Fruit fly (Drosophila melanogaster) whole organism, embryonic: ENCODE data around the gene Rpp30.

Experiments
- Abd-B ChIP-seq: fragments of 200-800 bp; sonication (Bioruptor generic); optimal IDR thresholded peaks from 2 replicates; lab custom pipeline; 2018; ENCODE audit warnings: missing biosample characterization, mild to moderate bottlenecking, missing genetic modification characterization, moderate library complexity
- B-H2 ChIP-seq: fragments of 200-800 bp; sonication (Bioruptor generic); optimal IDR thresholded peaks from 2 replicates; lab custom pipeline; 2018; ENCODE audit warnings: missing biosample characterization, mild to moderate bottlenecking, missing genetic modification characterization
- CG10267 ChIP-seq: fragments of 200-800 bp; sonication (Bioruptor generic); optimal IDR thresholded peaks from 2 replicates; lab custom pipeline; 2018; ENCODE audit warnings: missing biosample characterization, mild to moderate bottlenecking, missing genetic modification characterization, moderate library complexity
- CG10366 ChIP-seq: fragments of 200-800 bp; sonication (Bioruptor generic); IDR thresholded peaks from 2 replicates; pipeline ENCODE4 v1.3.6; 2022; ENCODE audit warnings: missing biosample characterization, missing genetic modification characterization
- CG10543 ChIP-seq: fragments of 200-800 bp; sonication (Bioruptor generic); optimal IDR thresholded peaks from 3 replicates; lab custom pipeline; 2017; ENCODE audit warnings: missing biosample characterization, mild to moderate bottlenecking, missing genetic modification characterization, moderate library complexity
- CG10654 ChIP-seq: fragments of 200-800 bp; sonication (Bioruptor generic); optimal IDR thresholded peaks from 2 replicates; lab custom pipeline; 2016; ENCODE audit warnings: missing biosample characterization, missing genetic modification characterization
- CG10979 ChIP-seq: fragments of 200-800 bp; sonication (Bioruptor generic); optimal IDR thresholded peaks from 2 replicates; lab custom pipeline; 2018; ENCODE audit warnings: missing biosample characterization, mild to moderate bottlenecking, missing genetic modification characterization, moderate library complexity
- CG11093 ChIP-seq: fragments of 200-800 bp; sonication (Bioruptor generic); IDR thresholded peaks from 3 replicates; pipeline ENCODE4 v1.3.6; 2022; ENCODE audit warnings: missing biosample characterization, missing genetic modification characterization
- CG13424 ChIP-seq: fragments of 200-800 bp; sonication (Bioruptor generic); optimal IDR thresholded peaks from 2 replicates; lab custom pipeline; 2019; ENCODE audit warnings: missing biosample characterization, mild to moderate bottlenecking, missing genetic modification characterization, moderate library complexity
- CG15601 ChIP-seq: fragments of 200-800 bp; sonication (Bioruptor generic); optimal IDR thresholded peaks from 3 replicates; lab custom pipeline; 2019; ENCODE audit warnings: missing biosample characterization, mild to moderate bottlenecking, missing genetic modification characterization, moderate library complexity
- CG1603 ChIP-seq: fragments of 200-800 bp; sonication (Bioruptor generic); optimal IDR thresholded peaks from 2 replicates; lab custom pipeline; 2019; ENCODE audit warnings: missing biosample characterization, mild to moderate bottlenecking, missing genetic modification characterization, moderate library complexity
- CG2202 ChIP-seq: fragments of 200-800 bp; sonication (Bioruptor generic); optimal IDR thresholded peaks from 2 replicates; lab custom pipeline; 2018; ENCODE audit warnings: missing biosample characterization, mild to moderate bottlenecking, missing genetic modification characterization
- CG34224 ChIP-seq: fragments of 200-800 bp; sonication (Bioruptor generic); IDR thresholded peaks from 3 replicates; pipeline ENCODE4 v1.3.6; 2022; ENCODE audit warnings: missing biosample characterization, missing genetic modification characterization; ENCODE audit not compliant: partially characterized antibody
- CG3838 ChIP-seq: fragments of 200-800 bp; sonication (Bioruptor generic); optimal IDR thresholded peaks from 3 replicates; lab custom pipeline; 2016; ENCODE audit warnings: missing biosample characterization, missing genetic modification characterization
- CG3847 ChIP-seq: fragments of 200-800 bp; sonication (Bioruptor generic); IDR thresholded peaks from 2 replicates; pipeline ENCODE4 v1.3.6; 2022; ENCODE audit warnings: missing biosample characterization, missing genetic modification characterization
- CG3995 ChIP-seq: fragments of 200-800 bp; sonication (Bioruptor generic); optimal IDR thresholded peaks from 3 replicates; lab custom pipeline; 2016; ENCODE audit warnings: missing biosample characterization, missing genetic modification characterization
- CG6813 ChIP-seq: fragments of 200-800 bp; sonication (Bioruptor generic); optimal IDR thresholded peaks from 2 replicates; lab custom pipeline; 2017; ENCODE audit warnings: missing biosample characterization, missing genetic modification characterization, mild to moderate bottlenecking, moderate library complexity, missing genetic modification reagents
- CG7786 ChIP-seq: fragments of 200-800 bp; sonication (Bioruptor generic); optimal IDR thresholded peaks from 2 replicates; lab custom pipeline; 2016; ENCODE audit warnings: missing biosample characterization, missing genetic modification characterization
- CG8478 ChIP-seq: fragments of >200 bp; optimal IDR thresholded peaks from 2 replicates; lab custom pipeline; 2018
- CG8944 ChIP-seq: fragments of 200-800 bp; sonication (Bioruptor generic); optimal IDR thresholded peaks from 3 replicates; lab custom pipeline; 2016; ENCODE audit warnings: missing biosample characterization, missing genetic modification characterization
- Camta ChIP-seq: fragments of 200-800 bp; sonication (Bioruptor generic); optimal IDR thresholded peaks from 2 replicates; lab custom pipeline; 2016; ENCODE audit warnings: missing biosample characterization, missing genetic modification characterization
- CoRest ChIP-seq: fragments of 200-800 bp; sonication (Bioruptor generic); optimal IDR thresholded peaks from 3 replicates; lab custom pipeline; 2018; ENCODE audit warnings: missing biosample characterization, mild to moderate bottlenecking, missing genetic modification characterization, moderate library complexity
- HmgZ ChIP-seq: fragments of 200-800 bp; sonication (Bioruptor generic); optimal IDR thresholded peaks from 2 replicates; lab custom pipeline; 2018; ENCODE audit warnings: missing biosample characterization, mild to moderate bottlenecking, missing genetic modification characterization
- Hmr ChIP-seq: fragments of 200-800 bp; sonication (Bioruptor generic); optimal IDR thresholded peaks from 3 replicates; lab custom pipeline; 2017; ENCODE audit warnings: mild to moderate bottlenecking, missing biosample characterization, missing genetic modification reagents, missing genetic modification characterization
- Hr3 ChIP-seq: fragments of 200-800 bp; sonication (Bioruptor generic); optimal IDR thresholded peaks from 3 replicates; lab custom pipeline; 2016; ENCODE audit warnings: missing biosample characterization, missing genetic modification characterization
- Hsf ChIP-seq: fragments of 200-800 bp; sonication (Bioruptor generic); optimal IDR thresholded peaks from 3 replicates; lab custom pipeline; 2016; ENCODE audit warnings: missing biosample characterization, missing genetic modification characterization
- Mrtf ChIP-seq: fragments of 200-800 bp; sonication (Bioruptor generic); IDR thresholded peaks from 3 replicates; pipeline ENCODE4 v1.3.6; 2022; ENCODE audit warnings: missing biosample characterization, missing genetic modification characterization
- Myb ChIP-seq: fragments of 200-800 bp; sonication (Bioruptor generic); optimal IDR thresholded peaks from 2 replicates; lab custom pipeline; 2016; ENCODE audit warnings: missing biosample characterization, missing genetic modification characterization
- Nf-YB ChIP-seq: fragments of 200-800 bp; sonication (Bioruptor generic); optimal IDR thresholded peaks from 3 replicates; lab custom pipeline; 2019; ENCODE audit warnings: missing biosample characterization, mild to moderate bottlenecking, missing genetic modification characterization, moderate library complexity
- PHDP ChIP-seq: fragments of 200-800 bp; sonication (Bioruptor generic); optimal IDR thresholded peaks from 3 replicates; lab custom pipeline; 2018; ENCODE audit warnings: missing biosample characterization, mild to moderate bottlenecking, missing genetic modification characterization, moderate library complexity
- Six4 ChIP-seq: fragments of 200-800 bp; sonication (Bioruptor generic); optimal IDR thresholded peaks from 2 replicates; lab custom pipeline; 2016; ENCODE audit warnings: missing biosample characterization, missing genetic modification characterization
- ab ChIP-seq: fragments of 200-800 bp; sonication (Bioruptor generic); optimal IDR thresholded peaks from 2 replicates; lab custom pipeline; 2016; ENCODE audit warnings: missing biosample characterization, missing genetic modification characterization
- btn ChIP-seq: fragments of 200-800 bp; sonication (Bioruptor generic); optimal IDR thresholded peaks from 2 replicates; lab custom pipeline; 2016; ENCODE audit warnings: missing biosample characterization, missing genetic modification characterization
- esg ChIP-seq: fragments of 200-800 bp; sonication (Bioruptor generic); conservative IDR thresholded peaks from 2 replicates; pipeline ENCODE4 v1.3.6; 2022; ENCODE audit warnings: missing biosample characterization, missing genetic modification characterization
- fd96Cb ChIP-seq: fragments of 200-800 bp; sonication (Bioruptor generic); optimal IDR thresholded peaks from 2 replicates; lab custom pipeline; 2018; ENCODE audit warnings: missing biosample characterization, mild to moderate bottlenecking, missing genetic modification characterization, moderate library complexity
- gce ChIP-seq: fragments of 200-800 bp; sonication (Bioruptor generic); IDR thresholded peaks from 3 replicates; pipeline ENCODE4 v1.3.6; 2022; ENCODE audit warnings: missing biosample characterization, missing genetic modification characterization
- grau ChIP-seq: fragments of 200-800 bp; optimal IDR thresholded peaks from 3 replicates; lab custom pipeline; 2019; ENCODE audit warnings: missing biosample characterization, mild to moderate bottlenecking, missing genetic modification characterization, moderate library complexity
- grn ChIP-seq: fragments of 200-800 bp; sonication (Bioruptor generic); optimal IDR thresholded peaks from 3 replicates; lab custom pipeline; 2017; ENCODE audit warnings: missing biosample characterization, missing genetic modification characterization
- lilli ChIP-seq: fragments of 200-800 bp; sonication (Bioruptor generic); optimal IDR thresholded peaks from 3 replicates; lab custom pipeline; 2016; ENCODE audit warnings: missing biosample characterization, missing genetic modification characterization
- mirr ChIP-seq: fragments of 200-800 bp; sonication (Bioruptor generic); optimal IDR thresholded peaks from 3 replicates; lab custom pipeline; 2018; ENCODE audit warnings: missing biosample characterization, mild to moderate bottlenecking, missing genetic modification characterization
- peb ChIP-seq: fragments of 200-800 bp; sonication (Bioruptor generic); IDR thresholded peaks from 2 replicates; pipeline ENCODE4 v1.3.6; 2022; ENCODE audit warnings: missing biosample characterization, missing genetic modification characterization
- pzg ChIP-seq: fragments of 200-800 bp; sonication (Bioruptor generic); optimal IDR thresholded peaks from 3 replicates; lab custom pipeline; 2018; ENCODE audit warnings: missing biosample characterization, mild to moderate bottlenecking, missing genetic modification characterization, moderate library complexity
- row ChIP-seq: fragments of 200-800 bp; sonication (Bioruptor generic); IDR thresholded peaks from 3 replicates; pipeline ENCODE4 v1.3.6; 2022; ENCODE audit warnings: missing biosample characterization, missing genetic modification characterization
- shn ChIP-seq: fragments of 200-800 bp; sonication (Bioruptor generic); optimal IDR thresholded peaks from 3 replicates; lab custom pipeline; 2016; ENCODE audit warnings: missing biosample characterization, missing genetic modification characterization
- so ChIP-seq: fragments of 200-800 bp; sonication (Bioruptor generic); IDR thresholded peaks from 3 replicates; pipeline ENCODE4 v1.3.6; 2022; ENCODE audit warnings: missing biosample characterization, missing genetic modification characterization
- tap ChIP-seq: fragments of 200-800 bp; optimal IDR thresholded peaks from 3 replicates; lab custom pipeline; 2019; ENCODE audit warnings: missing biosample characterization, mild to moderate bottlenecking, missing genetic modification characterization, moderate library complexity
- toy ChIP-seq: fragments of 200-800 bp; sonication (Bioruptor generic); IDR thresholded peaks from 2 replicates; pipeline ENCODE4 v1.3.6; 2022; ENCODE audit warnings: missing biosample characterization, missing genetic modification characterization
- twi ChIP-seq: fragments of 200-800 bp; optimal IDR thresholded peaks from 2 replicates; lab custom pipeline; 2019; ENCODE audit warnings: missing biosample characterization, mild to moderate bottlenecking, missing genetic modification characterization, moderate library complexity
- vnd ChIP-seq: fragments of 200-800 bp; sonication (Bioruptor generic); IDR thresholded peaks from 3 replicates; pipeline ENCODE4 v1.3.6; 2022; ENCODE audit warnings: missing biosample characterization, missing genetic modification characterization; ENCODE audit not compliant: partially characterized antibody

Rpp30 gene

dm6 chr2L:224599-225385, 27.4 kb downstream of the Rpp30 start (continued):
- peak; percentile 72 for TF ChIP-seq CG13424
- TF ChIP-seq CG10543 (GFP tag; lab: Kevin White, UChicago) = no peak
- peak; percentile 34 for TF ChIP-seq CG10979 (tag; lab: Kevin White, UChicago)
- peak; percentile 55 for TF ChIP-seq CG1603
- peak; percentile 27 for TF ChIP-seq CG7786 (GFP tag; lab: Kevin White, UChicago)
- TF ChIP-seq Hmr (GFP tag; lab: Kevin White, UChicago) = peak; percentile 71
- TF ChIP-seq CG3847 (GFP tag; lab: Robert Waterston, UW) = peak; percentile 52
- peak; percentile 55 for TF ChIP-seq tap (tag; lab: Kevin White, UChicago)
- TF ChIP-seq CG10366 (GFP tag; lab: Robert Waterston, UW) = peak; percentile 75
- no peak for TF ChIP-seq pzg (GFP tag; lab: Kevin White, UChicago)
- peak; percentile 36 for TF ChIP-seq CG10267 (tag; lab: Kevin White, UChicago)
- TF ChIP-seq toy (GFP tag; lab: Robert Waterston, UW) = no peak
- TF ChIP-seq btn = no peak
- TF ChIP-seq CG11093 (GFP tag; lab: Robert Waterston, UW) = peak; percentile 56; the same call in 1 of the 3 replicates
- no peak for TF ChIP-seq Abd-B (GFP tag; lab: Kevin White, UChicago)
- TF ChIP-seq mirr (GFP tag; lab: Kevin White, UChicago) = no peak
- no peak for TF ChIP-seq CG8478 (lab: Kevin White, UChicago)
- peak; percentile 42 for TF ChIP-seq CG6813 (GFP tag; lab: Kevin White, UChicago)
- no peak for TF ChIP-seq CoRest
- peak; percentile 3 for TF ChIP-seq Myb (GFP tag; lab: Kevin White, UChicago)
- TF ChIP-seq B-H2 (GFP tag; lab: Kevin White, UChicago) = peak; percentile 37
- TF ChIP-seq Nf-YB = no peak
- TF ChIP-seq so (GFP tag; lab: Robert Waterston, UW) = 0 out of 3 replicates have a peak, but pooled peaks have one; percentile 45
- TF ChIP-seq HmgZ (tag; lab: Kevin White, UChicago) = no peak
- peak; percentile 15 for TF ChIP-seq shn
- peak; percentile 1 for TF ChIP-seq CG10654
- TF ChIP-seq grau = peak; percentile 74
- peak; percentile 55; the same call in 1 of the 3 replicates for TF ChIP-seq Mrtf
- no peak for TF ChIP-seq grn (GFP tag; lab: Kevin White, UChicago)
- peak; percentile 86 for TF ChIP-seq row (GFP tag; lab: Robert Waterston, UW)
- TF ChIP-seq CG2202 (tag; lab: Kevin White, UChicago) = peak; percentile 36
- peak; percentile 41; the same call in 1 of the 2 replicates for TF ChIP-seq peb
- peak; percentile 31; the same call in 1 of the 2 replicates for TF ChIP-seq esg (GFP tag; lab: Robert Waterston, UW)
- peak; percentile 2 for TF ChIP-seq CG3838 (GFP tag; lab: Kevin White, UChicago)
- 0 out of 3 replicates have a peak, but pooled peaks have one; percentile 4 for TF ChIP-seq CG34224 (GFP tag; lab: Robert Waterston, UW)
- TF ChIP-seq Hr3 (GFP tag; lab: Kevin White, UChicago) = peak; percentile 59
- peak; percentile 47 for TF ChIP-seq Hsf
- peak; percentile 14 for TF ChIP-seq twi
- TF ChIP-seq vnd (GFP tag; lab: Robert Waterston, UW) = no peak
- no peak for TF ChIP-seq Camta
- TF ChIP-seq Six4 = no peak
- peak; percentile 76 for TF ChIP-seq lilli (GFP tag; lab: Kevin White, UChicago)
- TF ChIP-seq PHDP (tag; lab: Kevin White, UChicago) = no peak
- TF ChIP-seq CG8944 = peak; percentile 10
- peak; percentile 5 for TF ChIP-seq CG3995 (GFP tag; lab: Kevin White, UChicago)
- no peak for TF ChIP-seq gce (GFP tag; lab: Robert Waterston, UW)
- peak; percentile 14 for TF ChIP-seq CG15601 (tag; lab: Kevin White, UChicago)
- TF ChIP-seq fd96Cb (tag; lab: Kevin White, UChicago) = peak; percentile 44
- no peak for TF ChIP-seq ab (GFP tag; lab: Kevin White, UChicago)
